Worm (Caenorhabditis elegans): ENCODE measurements around the gene kin-19.

The kin-19 gene

ce11 chrIII:4099884-4100596 lies 13.6 kb upstream of the kin-19 start:
- TF ChIP-seq ceh-18 (tag; optimal IDR thresholded peaks at IDR 0.05) (peak; percentile 18), unc-55 (GFP tag; optimal IDR thresholded peaks at IDR 0.05) (peak; percentile 72), hlh-30 (tag; optimal IDR thresholded peaks at IDR 0.05; ENCODE audit: insufficient read depth) (peak; percentile 13), nhr-232 (tag; optimal IDR thresholded peaks at IDR 0.05) (no peak), unc-86 (tag; optimal IDR thresholded peaks at IDR 0.05) (no peak), fkh-6 (tag; optimal IDR thresholded peaks at IDR 0.05) (no peak), dve-1 (tag; optimal IDR thresholded peaks at IDR 0.05) (peak; percentile 60), dmd-4 (tag; optimal IDR thresholded peaks at IDR 0.05; ENCODE audit: borderline replicate concordance) (no peak), nhr-11 (tag; optimal IDR thresholded peaks at IDR 0.05) (no peak)

DNA sequence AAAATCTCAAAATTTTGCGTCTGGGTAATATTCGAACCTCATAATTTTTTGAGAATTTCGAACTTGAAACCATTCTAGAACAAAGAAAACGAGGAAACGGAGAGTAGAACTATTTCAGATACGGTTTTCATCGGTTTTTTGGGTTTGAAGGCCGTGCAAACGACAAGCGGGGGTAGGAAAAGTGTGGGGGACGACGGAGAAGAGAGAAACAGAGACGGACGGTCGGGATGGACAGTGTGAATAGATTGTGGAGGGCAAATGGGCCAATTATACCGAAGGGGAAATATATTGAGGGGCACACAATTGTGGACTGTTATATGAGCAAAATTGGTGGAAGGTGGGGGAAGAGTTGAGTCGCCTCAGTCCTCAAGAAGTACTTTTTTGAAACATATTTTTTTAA lies 12.3 kb upstream of the kin-19 start:
- TF ChIP-seq tbx-2 (tag; optimal IDR thresholded peaks at IDR 0.05) = no peak
- no peak for TF ChIP-seq unc-86 (tag; optimal IDR thresholded peaks at IDR 0.05)
- no peak for TF ChIP-seq sox-4 (tag; optimal IDR thresholded peaks at IDR 0.05)
- no peak for TF ChIP-seq fkh-6 (tag; optimal IDR thresholded peaks at IDR 0.05)
- TF ChIP-seq lin-11 (tag; optimal IDR thresholded peaks at IDR 0.05) = no peak
- no peak for TF ChIP-seq K02D7.2 (tag; optimal IDR thresholded peaks at IDR 0.05)
- no peak for TF ChIP-seq nhr-11 (tag; optimal IDR thresholded peaks at IDR 0.05)
- TF ChIP-seq ttx-3 (tag; optimal IDR thresholded peaks at IDR 0.05) = no peak
- no peak for TF ChIP-seq eyg-1 (tag; optimal IDR thresholded peaks at IDR 0.05)
- no peak for TF ChIP-seq ceh-48 (tag; optimal IDR thresholded peaks at IDR 0.05)
- TF ChIP-seq hlh-30 (tag; optimal IDR thresholded peaks at IDR 0.05; ENCODE audit: insufficient read depth) = no peak
- no peak for TF ChIP-seq zip-5 (tag; optimal IDR thresholded peaks at IDR 0.05)
- no peak for TF ChIP-seq hlh-6 (tag; optimal IDR thresholded peaks at IDR 0.05)
- TF ChIP-seq ceh-31 (tag; optimal IDR thresholded peaks at IDR 0.05) = no peak
- TF ChIP-seq ceh-2 (tag; optimal IDR thresholded peaks at IDR 0.05) = no peak

- no peak for TF ChIP-seq che-1 (tag; optimal IDR thresholded peaks at IDR 0.05)
- TF ChIP-seq npax-4 (tag; optimal IDR thresholded peaks at IDR 0.05) = no peak
- TF ChIP-seq fkh-6 (tag; optimal IDR thresholded peaks at IDR 0.05) = no peak
- no peak for TF ChIP-seq ceh-22 (tag; optimal IDR thresholded peaks at IDR 0.05)
- no peak for TF ChIP-seq elt-4 (tag; optimal IDR thresholded peaks at IDR 0.05)
- no peak for TF ChIP-seq ref-2 (tag; optimal IDR thresholded peaks at IDR 0.05)
- no peak for TF ChIP-seq sdc-2 (tag; optimal IDR thresholded peaks at IDR 0.05)
- TF ChIP-seq tbx-2 (tag; optimal IDR thresholded peaks at IDR 0.05) = no peak
Observed at ce11 chrIII:4098107-4098620, 11.7 kb upstream of the kin-19 start, which contains the start of gene rei-1. TSS of gene rei-1 (minus strand) at chrIII:4098190.

- TF ChIP-seq syd-9 (tag; optimal IDR thresholded peaks at IDR 0.05) (no peak), ahr-1 (tag; optimal IDR thresholded peaks at IDR 0.05) (no peak), pqm-1 (tag; optimal IDR thresholded peaks at IDR 0.05) (no peak), pax-1 (tag; optimal IDR thresholded peaks at IDR 0.05) (no peak)
Observed at ce11 chrIII:4096370-4096842, 10.0 kb upstream of the kin-19 start.

DNA sequence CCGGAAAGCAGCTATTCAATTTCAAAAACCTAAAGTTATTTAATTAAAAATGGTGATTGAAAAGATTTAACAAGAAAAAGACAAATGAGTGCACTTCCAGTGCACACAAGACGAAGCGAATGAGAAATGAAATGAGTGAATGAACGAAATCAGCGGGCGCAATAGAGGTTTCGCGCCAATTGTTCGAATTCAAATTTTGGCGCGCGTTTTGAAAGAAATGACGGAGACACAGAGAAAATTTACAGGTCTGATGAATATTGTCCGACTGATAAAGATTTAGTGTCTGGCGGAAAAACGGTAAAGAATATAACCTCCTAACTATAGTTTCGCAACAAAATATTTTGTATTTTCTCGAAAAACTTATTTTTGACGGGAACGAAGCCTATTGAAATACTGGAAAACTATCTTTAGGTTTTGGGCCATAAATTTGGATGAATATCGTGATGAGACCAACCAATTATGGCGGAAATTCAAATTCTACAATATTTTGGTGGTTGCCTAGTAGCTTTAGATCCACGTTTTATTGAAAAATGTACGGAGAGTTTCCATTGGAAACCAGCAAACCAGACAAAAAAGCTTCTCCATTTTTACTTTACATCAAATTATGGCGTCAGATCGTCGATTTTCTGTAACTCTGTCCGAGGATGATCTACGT lies 9.1 kb upstream of the kin-19 start, which contains the start of gene C03C10.7:
Gene C03C10.7 (plus strand): TSS at position 605 of the 655 bp plus-strand sequence.
- no peak for TF ChIP-seq hlh-8 (tag; optimal IDR thresholded peaks at IDR 0.05)

DNA sequence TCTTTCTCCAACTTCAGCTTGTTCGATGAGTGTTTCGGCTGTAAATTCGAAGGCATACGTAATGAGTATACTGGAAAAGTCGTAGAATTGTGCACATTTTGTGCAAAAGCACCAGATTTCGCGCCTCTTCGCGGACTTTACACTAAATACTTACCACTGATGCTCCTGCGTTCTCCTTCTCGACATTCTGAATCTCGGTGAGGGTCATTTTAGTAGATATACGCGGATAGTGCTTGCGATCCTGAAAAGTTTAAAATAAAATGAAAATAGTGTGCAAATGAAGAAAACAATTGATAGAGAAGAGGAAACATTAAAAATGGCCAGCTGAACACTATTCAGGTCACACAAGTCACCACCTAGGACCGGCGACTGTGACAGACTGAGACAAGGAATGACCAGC lies 8.2 kb upstream of the kin-19 start, which contains the start of gene rnr-2:
Gene rnr-2 (minus strand): TSS at position 241 of the 400 bp plus-strand sequence.
- no peak for TF ChIP-seq ceh-30 (tag; optimal IDR thresholded peaks at IDR 0.05)
- TF ChIP-seq pax-1 (tag; optimal IDR thresholded peaks at IDR 0.05) = no peak
- peak; percentile 16 for TF ChIP-seq pat-9 (tag; optimal IDR thresholded peaks at IDR 0.05)
- TF ChIP-seq ztf-16 (tag; optimal IDR thresholded peaks at IDR 0.05) = no peak
- no peak for TF ChIP-seq T23F11.4 (GFP tag; optimal IDR thresholded peaks at IDR 0.05)
- no peak for TF ChIP-seq sox-4 (tag; optimal IDR thresholded peaks at IDR 0.05)
- TF ChIP-seq rnt-1 (tag; optimal IDR thresholded peaks at IDR 0.05) = no peak

Data from whole organism, late embryonic.